Fruit fly (Drosophila melanogaster) S2 (cell line): Measurements from ENCODE around the gene CG14270.

Experiments
- CG8478 ChIP-seq: fragments of >200 bp; optimal IDR thresholded peaks from 2 replicates; lab custom pipeline; 2018
- CTCF ChIP-seq, 2 experiments: fragments of >200 bp; optimal IDR thresholded peaks; 2 replicates each; lab custom pipeline; 2018

DNA sequence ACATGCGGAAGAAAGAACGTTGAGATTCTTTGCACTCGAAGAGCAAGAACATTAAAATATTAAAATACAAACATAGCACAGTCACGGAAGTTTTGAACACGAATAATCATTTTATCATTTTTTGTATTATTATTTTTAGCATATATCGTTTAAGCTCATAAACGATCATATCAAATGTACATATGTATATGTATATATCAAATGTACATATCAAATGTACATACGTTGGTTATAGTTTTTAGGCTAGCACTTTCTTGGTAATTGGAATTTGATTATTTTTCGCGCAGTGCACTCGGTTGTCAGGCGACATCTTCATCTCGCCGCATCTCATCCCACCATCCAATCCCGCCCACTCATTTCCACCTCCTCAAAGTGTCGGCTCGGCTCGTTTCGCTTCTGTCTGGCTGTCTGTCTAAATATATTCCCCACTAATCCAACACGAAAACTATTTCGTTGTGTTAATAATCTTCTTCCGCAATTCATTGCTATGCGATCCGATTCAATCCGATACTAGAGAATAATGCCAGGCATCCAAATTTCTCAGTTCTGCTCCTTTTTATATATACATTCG is 29.7 kb downstream of the CG14270 start:
- TF ChIP-seq CTCF (optimal IDR thresholded peaks at IDR 0.05; lab: Kevin White, UChicago) (no peak), CG8478 (lab: Kevin White, UChicago) (no peak)
